Fruit fly (Drosophila melanogaster): ENCODE results near the gene Nhe2.

Nhe2 gene

DNA sequence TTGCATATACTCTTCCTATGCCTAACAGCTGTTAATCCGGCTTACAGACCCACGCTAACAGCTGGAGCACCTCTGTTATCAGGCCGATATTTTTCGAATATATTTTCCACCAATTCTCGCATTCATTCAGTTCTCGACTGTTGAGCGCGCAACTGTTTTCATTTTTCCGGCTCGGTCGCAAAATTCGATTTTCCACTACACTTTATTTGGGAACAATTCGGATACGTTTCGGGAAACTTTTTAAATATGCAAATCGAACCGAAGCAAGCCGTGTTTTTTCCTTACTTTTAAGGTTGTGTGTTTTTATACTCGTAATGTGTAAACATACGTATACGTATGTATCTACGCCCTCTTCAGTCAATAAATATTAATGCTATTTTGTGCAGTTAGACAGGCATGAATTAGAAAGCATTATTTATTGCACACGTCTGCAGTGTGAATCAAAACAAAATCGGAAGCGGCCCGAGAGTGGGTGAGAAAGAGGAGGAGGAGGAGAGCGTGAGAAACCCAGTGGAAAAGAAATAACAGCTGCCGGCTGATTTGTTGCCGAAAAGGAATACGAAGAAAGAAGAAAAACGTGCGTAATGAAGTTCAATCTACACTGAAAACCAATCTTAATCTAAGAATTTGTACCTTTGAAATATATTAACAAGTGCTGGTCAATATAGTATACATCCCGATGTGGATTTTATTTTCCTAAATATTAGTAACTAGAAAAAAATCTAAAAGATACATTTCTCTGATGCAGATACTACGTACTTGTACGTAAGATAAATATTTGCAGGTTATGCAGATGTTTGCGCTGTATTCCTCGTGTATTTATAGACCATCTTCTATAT is 3.5 kb downstream of the Nhe2 start:
- TF ChIP-seq CG34422 (GFP tag; IDR thresholded peaks at IDR 0.05) (peak; percentile 28; the same call in 1 of the 3 replicates), MTF-1 (GFP tag; optimal IDR thresholded peaks at IDR 0.05; ENCODE audit: borderline replicate concordance) (no peak), Gsc (GFP tag; IDR thresholded peaks at IDR 0.05) (no peak), bowl (GFP tag; IDR thresholded peaks at IDR 0.05) (no peak), phol (tag; optimal IDR thresholded peaks at IDR 0.05) (peak; percentile 33), fd96Cb (tag; optimal IDR thresholded peaks at IDR 0.05) (peak; percentile 7), CG12769 (tag; optimal IDR thresholded peaks at IDR 0.05) (no peak), CG17359 (tag; optimal IDR thresholded peaks at IDR 0.05) (peak; percentile 1), Jarid2 (GFP tag; optimal IDR thresholded peaks at IDR 0.05) (peak; percentile 50), CG32772 (GFP tag; IDR thresholded peaks at IDR 0.05) (no peak), Awh (GFP tag; IDR thresholded peaks at IDR 0.05) (no peak), unpg (GFP tag; optimal IDR thresholded peaks at IDR 0.05) (peak; percentile 29), CG13287 (GFP tag; IDR thresholded peaks at IDR 0.05; ENCODE audit: partially characterized antibody) (peak; percentile 26; the same call in 1 of the 2 replicates), CG33557 (GFP tag; optimal IDR thresholded peaks at IDR 0.05) (no peak), hbn (GFP tag; IDR thresholded peaks at IDR 0.05; ENCODE audit: partially characterized antibody) (no peak), gsb-n (tag; optimal IDR thresholded peaks at IDR 0.05) (no peak), Sox102F (GFP tag; optimal IDR thresholded peaks at IDR 0.05) (peak; percentile 43), grau (tag; optimal IDR thresholded peaks at IDR 0.05) (peak; percentile 4), CG10147 (GFP tag; optimal IDR thresholded peaks at IDR 0.05) (peak; percentile 7), knrl (GFP tag; IDR thresholded peaks at IDR 0.05; ENCODE audit: partially characterized antibody) (no peak), CG17829 (tag; optimal IDR thresholded peaks at IDR 0.05) (no peak), CG11560 (tag; IDR thresholded peaks at IDR 0.05) (no peak), chinmo (GFP tag; IDR thresholded peaks at IDR 0.05; ENCODE audit: partially characterized antibody) (0 out of 4 replicates have a peak, but pooled peaks have one; percentile 30), cad (GFP tag; optimal IDR thresholded peaks at IDR 0.05) (no peak), D19A (tag; optimal IDR thresholded peaks at IDR 0.05) (peak; percentile 88), Opbp (GFP tag; IDR thresholded peaks at IDR 0.05; ENCODE audit: partially characterized antibody) (no peak), CG34224 (GFP tag; IDR thresholded peaks at IDR 0.05; ENCODE audit: partially characterized antibody) (peak; percentile 34; the same call in 1 of the 3 replicates), CG6689 (GFP tag; IDR thresholded peaks at IDR 0.05) (no peak), Lhr (GFP tag; optimal IDR thresholded peaks at IDR 0.05) (no peak), CG42726 (GFP tag; IDR thresholded peaks at IDR 0.05; ENCODE audit: partially characterized antibody) (no peak), CG13894 (tag; optimal IDR thresholded peaks at IDR 0.05) (no peak), CG17568 (GFP tag; optimal IDR thresholded peaks at IDR 0.05) (no peak), otp (GFP tag; IDR thresholded peaks at IDR 0.05) (no peak), Camta (GFP tag; optimal IDR thresholded peaks at IDR 0.05) (no peak), CG2678 (tag; optimal IDR thresholded peaks at IDR 0.05) (peak; percentile 12), CG14860 (GFP tag; IDR thresholded peaks at IDR 0.05; ENCODE audit: partially characterized antibody) (no peak), CG8290 (GFP tag; optimal IDR thresholded peaks at IDR 0.05) (no peak), CG8290 (tag; optimal IDR thresholded peaks at IDR 0.05) (peak in 1 of 2 experiments; percentile 11), Poxn (GFP tag; IDR thresholded peaks at IDR 0.05) (no peak), CHES-1-like (GFP tag; optimal IDR thresholded peaks at IDR 0.05) (no peak), CG10654 (GFP tag; optimal IDR thresholded peaks at IDR 0.05) (no peak), slbo (GFP tag; IDR thresholded peaks at IDR 0.05) (no peak), Fer1 (GFP tag; optimal IDR thresholded peaks at IDR 0.05) (peak; percentile 20), CG30020 (tag; optimal IDR thresholded peaks at IDR 0.05) (no peak), exex (tag; optimal IDR thresholded peaks at IDR 0.05) (no peak), danr (GFP tag; IDR thresholded peaks at IDR 0.05) (no peak), bcd (GFP tag; optimal IDR thresholded peaks at IDR 0.05) (no peak), CG6683 (GFP tag; optimal IDR thresholded peaks at IDR 0.05) (no peak)

All from whole organism, embryonic.